Worm (Caenorhabditis elegans): ENCODE data around the gene pct-1.

pct-1 gene

DNA sequence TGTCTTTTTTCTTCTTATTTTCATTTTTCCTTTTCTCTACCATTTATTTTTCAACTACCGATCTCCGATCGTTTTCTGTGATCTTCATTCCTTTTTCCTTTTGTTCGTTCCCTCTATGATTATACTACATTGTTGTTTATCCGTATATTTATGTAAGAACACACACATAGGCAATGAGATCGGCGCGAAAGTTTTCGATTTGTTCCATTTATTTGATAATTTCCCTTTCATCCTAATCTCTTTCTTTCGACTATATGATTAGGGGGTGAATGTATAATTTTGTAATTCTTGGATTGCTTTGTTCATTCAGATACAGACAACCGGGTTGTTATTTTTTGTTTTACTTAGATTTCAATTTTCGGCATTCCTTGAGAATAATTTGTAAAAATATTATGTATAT is 2.7 kb upstream of the pct-1 start:
- no peak for TF ChIP-seq dao-5 (tag; optimal IDR thresholded peaks at IDR 0.05)
- TF ChIP-seq him-1 (tag; optimal IDR thresholded peaks at IDR 0.05), result no peak
- no peak for TF ChIP-seq W03F9.2 (tag; optimal IDR thresholded peaks at IDR 0.05)

DNA sequence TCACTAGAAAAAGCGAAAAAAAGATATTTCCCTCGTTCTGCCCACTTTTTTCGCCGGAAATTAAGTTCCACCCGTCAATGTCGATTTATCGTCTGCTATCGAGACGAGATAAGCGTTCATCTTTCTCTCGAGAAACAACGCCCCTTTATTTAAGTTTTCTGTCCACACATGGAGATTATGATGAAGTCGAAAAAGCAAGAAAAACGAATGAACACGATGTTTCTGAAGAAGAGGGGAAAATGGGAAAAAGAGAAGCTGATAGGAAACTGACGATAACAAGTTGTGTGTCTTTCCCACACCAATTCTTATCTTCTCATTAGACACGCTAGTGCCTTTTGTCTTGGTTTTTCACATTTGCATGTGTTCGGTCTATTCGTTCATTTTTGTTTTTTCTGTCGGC is 1.5 kb upstream of the pct-1 start:
- TF ChIP-seq W03F9.2 (tag; optimal IDR thresholded peaks at IDR 0.05) (no peak), dao-5 (tag; optimal IDR thresholded peaks at IDR 0.05) (no peak), him-1 (tag; optimal IDR thresholded peaks at IDR 0.05) (no peak)

DNA sequence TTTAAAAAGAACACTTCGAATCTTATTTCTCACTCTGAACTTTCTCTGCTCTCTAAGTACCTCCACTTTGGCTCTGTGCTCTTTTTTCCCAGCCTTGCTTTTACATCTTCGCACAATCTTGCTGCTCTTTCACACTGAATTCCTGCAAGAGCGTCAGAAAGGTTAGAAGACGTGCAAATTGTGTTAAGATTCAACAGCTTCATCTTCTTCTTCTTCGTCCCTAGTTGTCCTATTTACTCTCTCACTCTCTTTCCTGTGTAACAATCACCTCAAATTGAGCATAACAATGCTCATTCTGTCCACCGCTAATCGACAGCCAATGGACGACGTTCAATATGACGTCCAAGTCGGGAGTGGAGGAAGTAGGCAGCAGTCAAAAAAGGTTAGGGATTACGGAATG is 5.1 kb downstream of the pct-1 start:
- TF ChIP-seq W03F9.2 (tag; optimal IDR thresholded peaks at IDR 0.05) (no peak), him-1 (tag; optimal IDR thresholded peaks at IDR 0.05) (no peak), dao-5 (tag; optimal IDR thresholded peaks at IDR 0.05) (no peak)

DNA sequence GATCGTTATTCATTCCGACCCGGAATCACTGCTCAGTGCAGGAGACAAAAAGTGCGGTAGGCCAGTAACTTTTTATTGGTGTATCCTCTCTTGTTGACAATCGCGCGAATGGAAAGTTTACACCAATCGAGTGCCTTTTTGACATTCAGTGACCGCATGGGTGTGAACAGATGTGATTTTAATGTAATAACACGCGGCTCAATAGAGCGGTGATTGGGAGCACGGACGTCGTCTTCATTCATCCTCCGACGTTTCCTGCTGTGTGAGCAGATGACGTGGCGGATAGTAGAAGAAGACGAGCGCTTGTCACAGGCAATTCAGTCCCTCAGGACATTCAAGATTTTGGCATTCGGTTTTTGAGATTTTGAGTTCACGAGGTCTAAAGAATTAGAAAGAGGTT is 6.3 kb downstream of the pct-1 start:
- TF ChIP-seq him-1 (tag; optimal IDR thresholded peaks at IDR 0.05) (no peak), W03F9.2 (tag; optimal IDR thresholded peaks at IDR 0.05) (no peak), dao-5 (tag; optimal IDR thresholded peaks at IDR 0.05) (no peak)

DNA sequence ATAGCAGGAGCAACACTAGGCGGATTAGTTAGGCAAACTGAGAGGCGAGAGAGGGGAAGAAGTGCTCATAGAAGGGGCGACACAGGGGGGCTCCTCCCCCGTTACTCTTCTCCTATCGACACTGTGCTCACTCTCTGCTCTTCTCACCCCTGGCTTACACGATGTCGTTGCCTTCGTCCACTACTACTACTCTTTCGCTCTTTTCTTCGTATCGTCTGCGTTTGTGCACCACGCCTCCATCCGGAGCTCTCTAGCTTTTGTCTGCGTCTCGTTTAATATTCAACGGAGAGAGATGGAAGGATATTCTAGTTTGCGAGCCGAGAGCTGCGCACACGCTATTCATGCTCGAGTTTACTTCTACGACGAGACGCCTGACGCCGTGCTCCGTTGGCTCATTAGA is 7.0 kb downstream of the pct-1 start:
- TF ChIP-seq dao-5 (tag; optimal IDR thresholded peaks at IDR 0.05) (no peak), him-1 (tag; optimal IDR thresholded peaks at IDR 0.05) (peak; percentile 50)

DNA sequence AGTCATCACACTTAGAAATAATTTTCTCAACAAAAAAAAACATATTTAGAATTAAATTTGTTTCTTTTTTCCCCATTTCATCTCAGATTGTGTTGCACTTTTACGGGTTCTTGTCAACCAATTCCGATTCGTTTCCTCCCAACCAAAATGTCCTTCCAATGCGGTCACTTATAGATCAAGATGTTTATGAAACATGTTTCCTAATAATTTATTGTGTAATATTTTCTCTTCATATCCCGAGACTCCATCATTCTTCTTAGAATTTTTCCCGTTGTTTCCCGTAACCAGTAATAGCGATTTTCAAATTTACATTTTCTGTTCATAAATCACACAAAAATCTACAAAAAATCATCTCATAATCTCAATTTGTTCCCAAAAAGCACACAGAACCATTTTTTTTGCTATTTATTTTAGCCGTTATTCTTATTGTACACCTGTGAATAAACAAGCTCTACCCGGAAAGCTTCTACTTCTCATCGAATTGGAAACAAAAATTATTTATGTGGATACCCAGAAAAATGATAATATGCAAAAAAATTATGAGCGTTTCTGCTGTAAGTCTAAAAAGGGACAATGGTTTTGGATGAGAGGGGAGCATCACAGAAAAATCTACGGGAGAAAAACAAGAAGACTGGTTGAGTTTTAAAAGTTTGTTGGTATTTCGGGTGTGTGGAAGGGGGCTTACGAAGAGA is 12.3 kb downstream of the pct-1 start:
- TF ChIP-seq W03F9.2 (tag; optimal IDR thresholded peaks at IDR 0.05) (no peak), him-1 (tag; optimal IDR thresholded peaks at IDR 0.05) (no peak), dao-5 (tag; optimal IDR thresholded peaks at IDR 0.05) (no peak)

DNA sequence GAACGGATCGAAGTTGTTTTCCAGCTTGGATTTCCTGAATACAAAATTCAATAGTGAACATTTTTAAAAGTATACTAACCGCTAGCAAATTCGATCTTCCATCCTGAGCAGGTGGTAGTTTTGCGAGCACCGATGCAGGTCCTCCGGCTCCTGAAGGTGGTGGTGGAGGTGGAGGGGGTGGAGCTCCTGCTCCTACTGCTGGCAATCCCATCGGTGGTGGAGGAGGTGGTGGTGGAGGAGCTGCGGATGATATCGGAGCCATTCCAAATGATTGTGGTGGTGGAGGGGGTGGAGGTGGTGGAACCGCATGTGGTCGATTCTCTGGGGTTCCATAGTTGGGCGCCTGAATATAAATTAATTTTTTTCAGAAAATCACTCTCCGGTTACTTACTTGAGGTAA is 13.4 kb downstream of the pct-1 start:
- TF ChIP-seq W03F9.2 (tag; optimal IDR thresholded peaks at IDR 0.05) (no peak), dao-5 (tag; optimal IDR thresholded peaks at IDR 0.05) (no peak), him-1 (tag; optimal IDR thresholded peaks at IDR 0.05) (no peak)

DNA sequence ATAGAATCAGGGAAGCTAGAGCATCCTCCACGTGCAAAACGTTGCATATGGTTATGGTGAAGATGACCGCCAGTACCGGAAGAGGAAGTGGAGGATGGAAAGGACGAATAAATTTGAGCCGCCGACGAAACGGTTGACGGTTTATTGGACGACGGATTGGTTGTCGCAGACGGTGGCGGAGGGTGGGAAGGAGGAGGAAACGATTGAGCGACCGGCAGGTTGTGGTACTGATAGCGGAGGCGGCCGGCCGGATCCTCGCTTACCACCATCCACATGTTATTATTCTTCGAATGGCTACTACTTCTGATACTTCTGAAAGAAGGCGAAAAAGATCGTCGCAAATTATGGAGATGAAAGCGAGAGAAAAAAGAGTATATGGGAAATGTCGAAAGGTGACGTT is 16.6 kb downstream of the pct-1 start:
- TF ChIP-seq him-1 (tag; optimal IDR thresholded peaks at IDR 0.05), result no peak
- TF ChIP-seq dao-5 (tag; optimal IDR thresholded peaks at IDR 0.05), result no peak

DNA sequence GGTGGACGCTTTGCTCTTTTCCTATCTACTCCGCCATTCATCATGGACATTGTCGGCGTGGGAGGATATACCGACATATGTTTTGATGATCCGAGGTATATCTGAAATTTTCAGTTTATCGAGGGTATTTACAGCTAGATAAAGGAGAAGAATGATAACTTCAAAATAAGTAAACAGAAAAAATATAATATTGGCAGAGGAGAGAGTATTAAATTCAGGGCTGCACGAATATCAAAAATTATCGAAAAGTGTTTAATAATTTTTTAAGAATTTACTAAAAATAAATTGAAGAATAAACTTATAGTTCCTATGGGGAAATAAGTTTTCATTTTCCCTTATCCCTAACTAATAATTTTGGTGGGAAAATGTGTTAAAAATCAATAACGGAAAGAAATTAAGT is 22.6 kb downstream of the pct-1 start, which contains the start of gene wsp-1:
Gene wsp-1, minus strand, starts transcription at position 101 of the 400 bp plus-strand sequence.
- no peak for TF ChIP-seq dao-5 (tag; optimal IDR thresholded peaks at IDR 0.05)
- no peak for TF ChIP-seq W03F9.2 (tag; optimal IDR thresholded peaks at IDR 0.05)
- no peak for TF ChIP-seq him-1 (tag; optimal IDR thresholded peaks at IDR 0.05)

DNA sequence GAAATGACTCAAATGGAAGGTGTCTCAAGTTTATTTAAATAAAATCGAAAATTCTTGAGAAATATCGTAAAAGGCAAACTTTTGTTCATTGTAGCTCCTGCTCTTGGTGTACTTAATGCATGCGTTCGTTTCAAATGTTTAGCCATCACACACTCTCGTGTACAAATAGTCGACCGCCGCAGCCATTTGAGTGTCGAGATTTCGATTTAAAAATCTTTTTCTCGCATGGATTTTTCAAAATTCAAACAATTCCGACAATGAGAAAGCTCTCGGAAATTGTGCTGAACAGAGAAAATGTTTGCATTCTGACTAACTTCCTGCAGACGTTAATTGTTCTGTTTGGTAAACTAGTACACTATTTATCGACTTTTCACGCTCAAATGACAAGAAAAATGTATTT is 23.0 kb downstream of the pct-1 start:
- no peak for TF ChIP-seq dao-5 (tag; optimal IDR thresholded peaks at IDR 0.05)
- TF ChIP-seq W03F9.2 (tag; optimal IDR thresholded peaks at IDR 0.05), result no peak
- no peak for TF ChIP-seq him-1 (tag; optimal IDR thresholded peaks at IDR 0.05)

DNA sequence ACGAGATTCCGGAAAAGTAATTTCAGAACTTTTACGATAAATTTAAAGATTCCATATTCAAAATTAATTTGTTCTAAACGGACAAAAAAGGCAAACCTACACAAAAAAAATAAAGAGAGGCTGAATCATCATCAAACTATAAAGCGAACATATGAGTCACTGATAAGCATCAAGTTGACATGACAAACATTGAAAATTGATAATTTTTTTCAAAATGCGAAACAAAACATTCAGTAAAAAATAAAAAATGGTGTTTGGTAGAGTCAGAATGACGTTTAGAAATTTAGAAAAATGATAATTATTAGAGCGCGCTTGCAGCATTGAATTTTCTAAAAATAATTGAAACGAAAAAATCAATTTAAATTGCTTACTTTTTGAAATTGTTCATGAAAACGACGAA is 23.5 kb downstream of the pct-1 start:
- no peak for TF ChIP-seq him-1 (tag; optimal IDR thresholded peaks at IDR 0.05)

DNA sequence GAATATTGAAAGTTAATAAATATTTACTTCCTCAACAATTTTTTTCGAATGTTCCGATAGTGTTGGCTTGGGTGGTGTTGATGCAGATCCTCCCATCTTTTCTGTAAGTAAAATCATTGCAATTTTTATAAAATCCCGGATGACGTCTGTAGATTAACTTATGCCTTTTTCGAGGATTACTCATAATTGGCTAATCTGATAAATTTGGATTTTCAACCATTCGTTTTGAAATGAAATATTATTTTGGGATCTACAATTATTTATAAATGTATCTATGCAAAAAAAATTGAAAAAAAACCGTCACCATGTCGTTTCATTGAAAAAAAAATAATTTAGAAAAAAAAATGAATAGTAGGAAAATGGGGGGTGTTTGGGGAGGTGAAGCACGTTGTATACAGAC is 24.9 kb downstream of the pct-1 start, which contains the start of gene glrx-22:
Gene glrx-22, minus strand, starts transcription at position 101 of the 400 bp plus-strand sequence.
- TF ChIP-seq dao-5 (tag; optimal IDR thresholded peaks at IDR 0.05), result no peak
- TF ChIP-seq him-1 (tag; optimal IDR thresholded peaks at IDR 0.05), result no peak
- no peak for TF ChIP-seq W03F9.2 (tag; optimal IDR thresholded peaks at IDR 0.05)

DNA sequence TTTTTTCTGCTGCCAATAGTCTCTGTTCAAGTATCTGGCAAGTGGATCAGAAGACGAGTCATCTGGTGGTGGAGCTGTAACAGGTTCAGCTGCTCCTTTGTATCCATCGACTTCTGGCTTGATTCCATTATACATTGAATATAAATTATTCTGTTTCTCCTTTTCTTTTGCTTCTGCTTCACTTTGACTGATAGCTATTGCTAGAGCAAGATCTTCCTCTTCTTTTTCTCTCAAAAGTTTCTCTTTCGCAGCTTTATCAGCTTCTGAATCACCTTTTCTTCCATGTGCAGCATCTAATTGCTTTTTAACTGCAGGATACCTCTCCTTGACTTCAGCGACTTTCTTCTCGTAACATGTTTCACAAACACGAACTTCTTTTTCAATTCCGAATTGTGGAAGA is 27.3 kb downstream of the pct-1 start:
- no peak for TF ChIP-seq him-1 (tag; optimal IDR thresholded peaks at IDR 0.05)
- TF ChIP-seq W03F9.2 (tag; optimal IDR thresholded peaks at IDR 0.05), result no peak
- no peak for TF ChIP-seq dao-5 (tag; optimal IDR thresholded peaks at IDR 0.05)

DNA sequence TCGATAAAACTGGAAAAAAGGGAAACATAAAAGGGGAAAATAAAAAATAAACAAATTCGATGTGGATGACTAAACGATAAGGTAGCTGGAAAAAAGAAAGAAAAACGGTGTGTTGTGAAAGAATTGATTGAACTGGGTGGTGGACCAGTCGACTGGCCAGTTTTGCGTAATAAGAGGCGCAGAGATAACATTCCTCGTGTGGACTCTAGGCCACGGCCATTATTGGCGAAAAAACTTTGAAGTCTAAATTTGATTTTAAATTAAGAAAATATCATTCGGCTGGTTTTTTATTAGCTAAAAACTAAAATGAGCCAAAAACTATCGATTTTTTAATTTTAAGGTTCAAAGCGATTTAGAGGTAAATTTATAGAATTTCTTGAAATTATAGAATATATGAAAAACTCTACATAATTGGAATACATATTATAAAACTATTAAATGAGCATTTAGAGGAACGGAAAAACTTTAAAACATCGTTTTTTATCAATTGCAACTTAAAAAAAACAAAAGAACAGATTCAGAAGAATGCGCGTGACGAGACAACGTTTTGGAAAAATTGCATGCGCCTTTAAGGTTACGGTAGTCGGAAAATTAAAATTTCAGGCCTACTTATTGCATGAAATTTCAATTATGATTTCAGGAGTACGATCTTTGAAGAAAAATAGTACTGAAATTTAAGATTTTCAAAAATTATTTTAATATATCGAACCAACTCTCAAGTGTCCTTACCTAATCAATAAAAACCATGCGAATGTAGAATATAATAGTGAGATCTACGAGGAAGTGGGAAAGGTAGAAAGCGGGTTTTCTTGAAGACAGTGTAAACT is 29.2 kb downstream of the pct-1 start, which contains the start of gene hgrs-1:
Gene hgrs-1, minus strand, starts transcription at position 777 of the 827 bp plus-strand sequence.
- no peak for TF ChIP-seq dao-5 (tag; optimal IDR thresholded peaks at IDR 0.05)
- no peak for TF ChIP-seq W03F9.2 (tag; optimal IDR thresholded peaks at IDR 0.05)
- no peak for TF ChIP-seq him-1 (tag; optimal IDR thresholded peaks at IDR 0.05)

All from whole organism, L4/young adult.